Fruit fly (Drosophila melanogaster) whole organism, prepupa: ENCODE results near the gene CG13043.

ENCODE experiments used
- Blimp-1 ChIP-seq: fragments of 200-800 bp; sonication (Bioruptor generic); optimal IDR thresholded peaks from 3 replicates; lab custom pipeline; 2017; ENCODE audit warnings: missing biosample characterization, missing genetic modification characterization, mild to moderate bottlenecking, moderate library complexity, missing genetic modification reagents
- CG10631 ChIP-seq: fragments of 200-800 bp; sonication (Bioruptor generic); optimal IDR thresholded peaks from 2 replicates; lab custom pipeline; 2016; ENCODE audit warnings: missing biosample characterization, missing genetic modification characterization
- CG11294 ChIP-seq: fragments of 200-800 bp; sonication (Bioruptor generic); IDR thresholded peaks from 2 replicates; pipeline ENCODE4 v1.3.6; 2022; ENCODE audit warnings: missing biosample characterization, missing genetic modification characterization
- CG11762 ChIP-seq: fragments of 200-800 bp; sonication (Bioruptor generic); optimal IDR thresholded peaks from 3 replicates; lab custom pipeline; 2016; ENCODE audit warnings: missing biosample characterization, missing genetic modification characterization; ENCODE audit not compliant: insufficient read depth
- CG11902 ChIP-seq: fragments of 200-800 bp; sonication (Bioruptor generic); optimal IDR thresholded peaks from 3 replicates; lab custom pipeline; 2016; ENCODE audit warnings: missing biosample characterization, missing genetic modification characterization
- CG1621 ChIP-seq: fragments of 200-800 bp; sonication (Bioruptor generic); optimal IDR thresholded peaks from 3 replicates; lab custom pipeline; 2018; ENCODE audit warnings: missing biosample characterization, mild to moderate bottlenecking, missing genetic modification characterization
- CG16779 ChIP-seq: fragments of 200-800 bp; sonication (Bioruptor generic); optimal IDR thresholded peaks from 3 replicates; lab custom pipeline; 2017; ENCODE audit warnings: missing biosample characterization, mild to moderate bottlenecking, missing genetic modification characterization
- CG3032 ChIP-seq: fragments of 200-800 bp; optimal IDR thresholded peaks from 2 replicates; lab custom pipeline; 2019; ENCODE audit warnings: missing biosample characterization, mild to moderate bottlenecking, missing genetic modification characterization, moderate library complexity
- CG31627 ChIP-seq: fragments of 200-800 bp; sonication (Bioruptor generic); optimal IDR thresholded peaks from 3 replicates; lab custom pipeline; 2016; ENCODE audit warnings: missing biosample characterization, missing genetic modification characterization
- CG4318 ChIP-seq: fragments of 200-800 bp; sonication (Bioruptor generic); optimal IDR thresholded peaks from 3 replicates; lab custom pipeline; 2017; ENCODE audit warnings: missing biosample characterization, mild to moderate bottlenecking, missing genetic modification characterization
- CG6792 ChIP-seq: fragments of 200-800 bp; sonication (Bioruptor generic); optimal IDR thresholded peaks from 3 replicates; lab custom pipeline; 2016; ENCODE audit warnings: missing biosample characterization, missing genetic modification characterization
- CG7368 ChIP-seq: fragments of 200-800 bp; sonication (Bioruptor generic); optimal IDR thresholded peaks from 3 replicates; lab custom pipeline; 2016; ENCODE audit warnings: missing biosample characterization, missing genetic modification characterization
- CG9139 ChIP-seq: fragments of 200-800 bp; sonication (Bioruptor generic); optimal IDR thresholded peaks from 3 replicates; lab custom pipeline; 2017; ENCODE audit warnings: missing biosample characterization, mild to moderate bottlenecking, missing genetic modification characterization
- Eip75B ChIP-seq: fragments of 200-800 bp; sonication (Bioruptor generic); optimal IDR thresholded peaks from 3 replicates; lab custom pipeline; 2016; ENCODE audit warnings: missing biosample characterization, missing genetic modification characterization
- Eip78C ChIP-seq: fragments of 200-800 bp; sonication (Bioruptor generic); peaks from one replicate; lab custom pipeline; 2016; ENCODE audit warnings: missing biosample characterization, missing genetic modification characterization
- Eip93F ChIP-seq: fragments of 200-800 bp; sonication (Bioruptor generic); optimal IDR thresholded peaks from 2 replicates; lab custom pipeline; 2016; ENCODE audit warnings: missing biosample characterization, mild to moderate bottlenecking, missing genetic modification characterization
- Ets21C ChIP-seq: fragments of 200-800 bp; sonication (Bioruptor generic); optimal IDR thresholded peaks from 3 replicates; lab custom pipeline; 2016; ENCODE audit warnings: missing biosample characterization, missing genetic modification characterization
- Gug ChIP-seq: fragments of 200-800 bp; sonication (Bioruptor generic); IDR thresholded peaks from 2 replicates; pipeline ENCODE4 v1.3.6; 2022; ENCODE audit warnings: missing biosample characterization, missing genetic modification characterization
- Hr39 ChIP-seq: fragments of 200-800 bp; sonication (Bioruptor generic); optimal IDR thresholded peaks from 2 replicates; lab custom pipeline; 2016; ENCODE audit warnings: missing biosample characterization, missing genetic modification characterization
- Lpt ChIP-seq: fragments of 200-800 bp; sonication (Bioruptor generic); optimal IDR thresholded peaks from 3 replicates; lab custom pipeline; 2016; ENCODE audit warnings: missing biosample characterization, missing genetic modification characterization
- OdsH ChIP-seq: fragments of 200-800 bp; sonication (Bioruptor generic); optimal IDR thresholded peaks from 3 replicates; lab custom pipeline; 2016; ENCODE audit warnings: missing biosample characterization, missing genetic modification characterization
- Sox102F ChIP-seq: fragments of 200-800 bp; sonication (Bioruptor generic); optimal IDR thresholded peaks from 2 replicates; lab custom pipeline; 2016; ENCODE audit warnings: missing biosample characterization, mild to moderate bottlenecking, missing genetic modification characterization
- achi ChIP-seq: fragments of 200-800 bp; sonication (Bioruptor generic); optimal IDR thresholded peaks from 3 replicates; lab custom pipeline; 2016; ENCODE audit warnings: missing biosample characterization, missing genetic modification characterization
- acj6 ChIP-seq: fragments of 200-800 bp; sonication (Bioruptor generic); optimal IDR thresholded peaks from 3 replicates; lab custom pipeline; 2016; ENCODE audit warnings: missing biosample characterization, missing genetic modification characterization
- dac ChIP-seq: fragments of 200-800 bp; sonication (Bioruptor generic); optimal IDR thresholded peaks from 2 replicates; lab custom pipeline; 2017; ENCODE audit warnings: missing biosample characterization, mild to moderate bottlenecking, missing genetic modification characterization
- dsx ChIP-seq: fragments of 200-800 bp; optimal IDR thresholded peaks from 3 replicates; lab custom pipeline; 2019; ENCODE audit warnings: missing biosample characterization, mild to moderate bottlenecking, missing genetic modification characterization, moderate library complexity; ENCODE audit not compliant: poor library complexity, severe bottlenecking
- eg ChIP-seq: fragments of 200-800 bp; sonication (Bioruptor generic); IDR thresholded peaks from 3 replicates; pipeline ENCODE4 v1.3.6; 2022; ENCODE audit warnings: missing biosample characterization, missing genetic modification characterization
- fkh ChIP-seq: fragments of 200-800 bp; sonication (Bioruptor generic); optimal IDR thresholded peaks from 3 replicates; lab custom pipeline; 2017; ENCODE audit warnings: missing biosample characterization, mild to moderate bottlenecking, missing genetic modification characterization, moderate library complexity
- net ChIP-seq: fragments of 200-800 bp; sonication (Bioruptor generic); optimal IDR thresholded peaks from 3 replicates; lab custom pipeline; 2016; ENCODE audit warnings: missing biosample characterization, missing genetic modification characterization
- pdm3 ChIP-seq: fragments of 200-800 bp; sonication (Bioruptor generic); optimal IDR thresholded peaks from 3 replicates; lab custom pipeline; 2016; ENCODE audit warnings: missing biosample characterization, missing genetic modification characterization
- ss ChIP-seq, 2 experiments: fragments of 200-800 bp; sonication (Bioruptor generic); optimal IDR thresholded peaks; 2 replicates in 1 of 2; 3 replicates in 1 of 2; lab custom pipeline; 2017 to 2018; ENCODE audit warnings: mild to moderate bottlenecking in 2 of 2, missing biosample characterization in 2 of 2, missing genetic modification characterization in 2 of 2, moderate library complexity in 1 of 2
- svp ChIP-seq: fragments of 200-800 bp; sonication (Bioruptor generic); peaks from one replicate; lab custom pipeline; 2016; ENCODE audit warnings: missing biosample characterization, missing genetic modification characterization
- vri ChIP-seq: fragments of 200-800 bp; sonication (Bioruptor generic); optimal IDR thresholded peaks from 3 replicates; lab custom pipeline; 2016; ENCODE audit warnings: missing biosample characterization, mild to moderate bottlenecking, missing genetic modification characterization

The CG13043 gene

dm6 chr3L:16283821-16284220, 21.8 kb downstream of the CG13043 start, which contains the start of gene CG13048:
CG13048 (minus strand) TSS chr3L:16283921.
- TF ChIP-seq CG31627 (GFP tag; lab: Kevin White, UChicago) (no peak), Eip93F (GFP tag; lab: Kevin White, UChicago) (no peak), acj6 (GFP tag; lab: Kevin White, UChicago) (no peak), CG11294 (GFP tag; lab: Robert Waterston, UW) (no peak), svp (GFP tag; lab: Kevin White, UChicago) (no peak), net (GFP tag; lab: Kevin White, UChicago) (no peak), Ets21C (GFP tag; lab: Kevin White, UChicago) (no peak), CG3032 (tag; lab: Kevin White, UChicago) (no peak), ss (GFP tag; optimal IDR thresholded peaks at IDR 0.05; lab: Kevin White, UChicago) (no peak), pdm3 (no peak), CG16779 (no peak), Sox102F (no peak), OdsH (GFP tag; lab: Kevin White, UChicago) (no peak), achi (GFP tag; lab: Kevin White, UChicago) (no peak), CG6792 (GFP tag; lab: Kevin White, UChicago) (no peak), CG1621 (tag; lab: Kevin White, UChicago) (no peak), Gug (no peak), Hr39 (GFP tag; lab: Kevin White, UChicago) (no peak), dac (GFP tag; lab: Kevin White, UChicago) (no peak)

dm6 chr3L:16281880-16282556, 23.7 kb downstream of the CG13043 start, which contains the start of gene CG13049:
CG13049 (minus strand) TSS chr3L:16281930.
- TF ChIP-seq ss (GFP tag; optimal IDR thresholded peaks at IDR 0.05; lab: Kevin White, UChicago) (peak in 1 of 2 experiments; percentile 62), OdsH (GFP tag; lab: Kevin White, UChicago) (no peak)

- TF ChIP-seq ss (GFP tag; optimal IDR thresholded peaks at IDR 0.05; lab: Kevin White, UChicago) (peak in 1 of 2 experiments; percentile 63), Eip78C (peak; percentile 53), pdm3 (no peak), Sox102F (peak; percentile 19), Eip75B (peak; percentile 47), acj6 (GFP tag; lab: Kevin White, UChicago) (no peak), Lpt (GFP tag; lab: Kevin White, UChicago) (peak; percentile 8), dsx (GFP tag; lab: Kevin White, UChicago) (peak; percentile 55)
These were observed 25.6 kb downstream of the CG13043 start, which contains the start of gene CG13064 for dm6 chr3L:16279987-16280454. CG13064 (plus strand) TSS chr3L:16280404.

dm6 chr3L:16279171-16279570, 26.5 kb downstream of the CG13043 start, which contains the start of gene CG13050:
CG13050 (minus strand) TSS chr3L:16279271.
- no peak for TF ChIP-seq CG11762 (GFP tag; lab: Kevin White, UChicago)
- no peak for TF ChIP-seq pdm3
- no peak for TF ChIP-seq svp (GFP tag; lab: Kevin White, UChicago)
- no peak for TF ChIP-seq vri (GFP tag; lab: Kevin White, UChicago)
- no peak for TF ChIP-seq acj6 (GFP tag; lab: Kevin White, UChicago)
- no peak for TF ChIP-seq CG7368
- TF ChIP-seq CG4318 = no peak
- no peak for TF ChIP-seq eg (GFP tag; lab: Robert Waterston, UW)

dm6 chr3L:16277135-16277534, 28.5 kb downstream of the CG13043 start, which contains the start of gene CG13065:
CG13065 (plus strand) TSS chr3L:16277435.
- TF ChIP-seq fkh (GFP tag; lab: Kevin White, UChicago) (no peak), CG16779 (no peak), CG10631 (GFP tag; lab: Kevin White, UChicago) (no peak), Eip93F (GFP tag; lab: Kevin White, UChicago) (no peak), Gug (no peak), CG11294 (GFP tag; lab: Robert Waterston, UW) (no peak), CG11902 (no peak), Blimp-1 (no peak), Sox102F (no peak), dac (GFP tag; lab: Kevin White, UChicago) (no peak), achi (GFP tag; lab: Kevin White, UChicago) (no peak), CG9139 (no peak), CG11762 (GFP tag; lab: Kevin White, UChicago) (no peak), OdsH (GFP tag; lab: Kevin White, UChicago) (no peak)
